Fruit fly (Drosophila melanogaster): ENCODE results near the gene RpL26.
A peak's percentile ranks its signal among the peaks of the same experiment; 100 is the strongest.

RpL26 gene

dm6 chr3L:18867521-18867920 lies 31.2 kb upstream of the RpL26 start, which contains the start of gene Dysb (continued):
- peak; percentile 38 for TF ChIP-seq CG6654 (GFP tag; optimal IDR thresholded peaks at IDR 0.05)
- peak; percentile 93 for TF ChIP-seq CG17829 (tag; optimal IDR thresholded peaks at IDR 0.05)
- TF ChIP-seq Side (GFP tag; optimal IDR thresholded peaks at IDR 0.05), result peak; percentile 66
- peak; percentile 36 for TF ChIP-seq jing (GFP tag; optimal IDR thresholded peaks at IDR 0.05)
- peak; percentile 30 to 46 for TF ChIP-seq chif (GFP tag; optimal IDR thresholded peaks at IDR 0.05)
- no peak for TF ChIP-seq CG1647 (GFP tag; optimal IDR thresholded peaks at IDR 0.05)
- peak; percentile 84 for TF ChIP-seq CG18619 (GFP tag; optimal IDR thresholded peaks at IDR 0.05)
- TF ChIP-seq Hr39 (optimal IDR thresholded peaks at IDR 0.05), result no peak
- no peak for TF ChIP-seq hth (optimal IDR thresholded peaks at IDR 0.05)
- TF ChIP-seq D19B (GFP tag; optimal IDR thresholded peaks at IDR 0.05), result peak; percentile 77
- TF ChIP-seq CG4707 (GFP tag; optimal IDR thresholded peaks at IDR 0.05), result peak; percentile 76
- TF ChIP-seq ro (GFP tag; IDR thresholded peaks at IDR 0.05), result no peak
- no peak; the same call in 1 of the 2 replicates for TF ChIP-seq ttk (GFP tag; IDR thresholded peaks at IDR 0.05)
- TF ChIP-seq NFAT (GFP tag; IDR thresholded peaks at IDR 0.05), result peak; percentile 96
- peak; percentile 57 for TF ChIP-seq twi (tag; optimal IDR thresholded peaks at IDR 0.05)
- peak; percentile 39 for TF ChIP-seq CG4617 (GFP tag; optimal IDR thresholded peaks at IDR 0.05; ENCODE audit: borderline replicate concordance)
- peak; percentile 93; the same call in 1 of the 2 replicates for TF ChIP-seq Awh (GFP tag; IDR thresholded peaks at IDR 0.05)
- TF ChIP-seq Chrac-16 (GFP tag; optimal IDR thresholded peaks at IDR 0.05), result peak; percentile 85
- TF ChIP-seq ranshi (GFP tag; IDR thresholded peaks at IDR 0.05), result peak; percentile 81
- peak; percentile 91 for TF ChIP-seq CG12659 (GFP tag; optimal IDR thresholded peaks at IDR 0.05)
- TF ChIP-seq CG17912 (GFP tag; optimal IDR thresholded peaks at IDR 0.05), result peak; percentile 27
- no peak for TF ChIP-seq CG6791 (GFP tag; IDR thresholded peaks at IDR 0.05; ENCODE audit: partially characterized antibody)
- TF ChIP-seq HLHmδ (GFP tag; optimal IDR thresholded peaks at IDR 0.05), result peak; percentile 61
- no peak for TF ChIP-seq nerfin-2 (GFP tag; IDR thresholded peaks at IDR 0.05; ENCODE audit: partially characterized antibody)
- peak; percentile 73 for TF ChIP-seq CG12942 (GFP tag; optimal IDR thresholded peaks at IDR 0.05)
- TF ChIP-seq bcd (GFP tag; optimal IDR thresholded peaks at IDR 0.05), result peak; percentile 81
- TF ChIP-seq Myb (GFP tag; optimal IDR thresholded peaks at IDR 0.05), result peak; percentile 4
- peak; percentile 82 for TF ChIP-seq CG2875 (GFP tag; optimal IDR thresholded peaks at IDR 0.05)
- peak in 1 of 3 experiments; percentile 78 for TF ChIP-seq lola (GFP tag; optimal IDR thresholded peaks at IDR 0.05)
- peak; percentile 89 for TF ChIP-seq CG34422 (GFP tag; IDR thresholded peaks at IDR 0.05)
- no peak for TF ChIP-seq BEAF-32 (GFP tag; optimal IDR thresholded peaks at IDR 0.05)
- TF ChIP-seq lmd (GFP tag; IDR thresholded peaks at IDR 0.05), result peak; percentile 85
- peak; percentile 49 to 61 for TF ChIP-seq Pdp1 (GFP tag; optimal IDR thresholded peaks at IDR 0.05)
- peak; percentile 90 for TF ChIP-seq CG7839 (tag; optimal IDR thresholded peaks at IDR 0.05)
- no peak for TF ChIP-seq Tbp (GFP tag; optimal IDR thresholded peaks at IDR 0.05)
- TF ChIP-seq Xrp1 (GFP tag; IDR thresholded peaks at IDR 0.05), result peak; percentile 95
- TF ChIP-seq eve (GFP tag; optimal IDR thresholded peaks at IDR 0.05), result no peak
- TF ChIP-seq CrebB (tag; optimal IDR thresholded peaks at IDR 0.05), result peak; percentile 75
- TF ChIP-seq gsb-n (tag; optimal IDR thresholded peaks at IDR 0.05), result peak; percentile 88
- no peak for TF ChIP-seq yki (optimal IDR thresholded peaks at IDR 0.05)
- peak; percentile 88 for TF ChIP-seq az2 (GFP tag; optimal IDR thresholded peaks at IDR 0.05)
- TF ChIP-seq sr (GFP tag; IDR thresholded peaks at IDR 0.05), result no peak; the same call in 2 of the 3 replicates
- TF ChIP-seq slou (GFP tag; optimal IDR thresholded peaks at IDR 0.05), result peak; percentile 21
- TF ChIP-seq CG13424 (tag; optimal IDR thresholded peaks at IDR 0.05), result peak; percentile 89
- TF ChIP-seq btn (GFP tag; optimal IDR thresholded peaks at IDR 0.05), result no peak
- peak; percentile 92 for TF ChIP-seq otp (GFP tag; IDR thresholded peaks at IDR 0.05)
- peak; percentile 10; the same call in 1 of the 2 replicates for TF ChIP-seq gt (GFP tag; IDR thresholded peaks at IDR 0.05)
- peak; percentile 92 for TF ChIP-seq CG16779 (GFP tag; IDR thresholded peaks at IDR 0.05)
- TF ChIP-seq bigmax (GFP tag; optimal IDR thresholded peaks at IDR 0.05), result no peak
- TF ChIP-seq kni (GFP tag; optimal IDR thresholded peaks at IDR 0.05), result peak; percentile 70
- peak; percentile 2 for TF ChIP-seq NC2β (GFP tag; optimal IDR thresholded peaks at IDR 0.05)
- TF ChIP-seq Spps (tag; optimal IDR thresholded peaks at IDR 0.05), result peak; percentile 68
